Fruit fly (Drosophila melanogaster) whole organism, embryonic: ENCODE measurements around the gene Cow.
A peak's percentile ranks its signal among the peaks of the same experiment; 100 is the strongest.

ENCODE experiments used
- Aef1 ChIP-seq: fragments of 200-800 bp; sonication (Bioruptor generic); IDR thresholded peaks from 3 replicates; pipeline ENCODE4 v1.3.6; 2022; ENCODE audit warnings: missing biosample characterization, missing genetic modification characterization
- Atf3 ChIP-seq: fragments of 200-800 bp; sonication (Bioruptor generic); optimal IDR thresholded peaks from 3 replicates; lab custom pipeline; 2016; ENCODE audit warnings: missing biosample characterization, missing genetic modification characterization
- CG10209 ChIP-seq: fragments of 200-800 bp; sonication (Bioruptor generic); optimal IDR thresholded peaks from 3 replicates; lab custom pipeline; 2017; ENCODE audit warnings: missing biosample characterization, mild to moderate bottlenecking, missing genetic modification characterization, missing genetic modification reagents
- CG1024 ChIP-seq: fragments of 200-800 bp; sonication (Bioruptor generic); IDR thresholded peaks from 2 replicates; pipeline ENCODE4 v1.3.6; 2022; ENCODE audit warnings: missing biosample characterization, missing genetic modification characterization
- CG11504 ChIP-seq: fragments of 200-800 bp; sonication (Bioruptor generic); optimal IDR thresholded peaks from 3 replicates; lab custom pipeline; 2019; ENCODE audit warnings: missing biosample characterization, mild to moderate bottlenecking, missing genetic modification characterization, moderate library complexity
- CG12744 ChIP-seq: fragments of 200-800 bp; sonication (Bioruptor generic); optimal IDR thresholded peaks from 2 replicates; lab custom pipeline; 2016; ENCODE audit warnings: missing biosample characterization, missing genetic modification characterization
- CG12942 ChIP-seq: fragments of 200-800 bp; sonication (Bioruptor generic); optimal IDR thresholded peaks from 3 replicates; lab custom pipeline; 2016; ENCODE audit warnings: missing biosample characterization, missing genetic modification characterization
- CG14050 ChIP-seq: fragments of 200-800 bp; sonication (Bioruptor generic); IDR thresholded peaks from 3 replicates; pipeline ENCODE4 v1.3.6; 2022; ENCODE audit warnings: missing biosample characterization, missing genetic modification characterization
- CG14710 ChIP-seq: fragments of 200-800 bp; sonication (Bioruptor generic); optimal IDR thresholded peaks from 3 replicates; lab custom pipeline; 2019; ENCODE audit warnings: missing biosample characterization, mild to moderate bottlenecking, missing genetic modification characterization, moderate library complexity
- CG14860 ChIP-seq: fragments of 200-800 bp; sonication (Bioruptor generic); IDR thresholded peaks from 3 replicates; pipeline ENCODE4 v1.3.6; 2022; ENCODE audit warnings: missing biosample characterization, missing genetic modification characterization; ENCODE audit not compliant: partially characterized antibody
- CG14965 ChIP-seq: fragments of 200-800 bp; sonication (Bioruptor generic); optimal IDR thresholded peaks from 2 replicates; lab custom pipeline; 2016; ENCODE audit warnings: missing biosample characterization, missing genetic modification characterization, borderline replicate concordance
- CG1529 ChIP-seq: fragments of 200-800 bp; sonication (Bioruptor generic); optimal IDR thresholded peaks from 3 replicates; lab custom pipeline; 2018; ENCODE audit warnings: missing biosample characterization, missing genetic modification characterization
- CG16813 ChIP-seq: fragments of 200-800 bp; sonication (Bioruptor generic); IDR thresholded peaks from 3 replicates; pipeline ENCODE4 v1.3.6; 2022; ENCODE audit warnings: missing biosample characterization, missing genetic modification characterization; ENCODE audit not compliant: partially characterized antibody
- CG16815 ChIP-seq: fragments of 200-800 bp; sonication (Bioruptor generic); optimal IDR thresholded peaks from 3 replicates; lab custom pipeline; 2017; ENCODE audit warnings: missing biosample characterization, mild to moderate bottlenecking, missing genetic modification characterization
- CG17612 ChIP-seq: fragments of 200-800 bp; sonication (Bioruptor generic); IDR thresholded peaks from 2 replicates; pipeline ENCODE4 v1.3.6; 2022; ENCODE audit warnings: missing biosample characterization, missing genetic modification characterization
- CG2199 ChIP-seq: fragments of 200-800 bp; sonication (Bioruptor generic); IDR thresholded peaks from 3 replicates; pipeline ENCODE4 v1.3.6; 2022; ENCODE audit warnings: missing biosample characterization, missing genetic modification characterization
- CG32772 ChIP-seq: fragments of 200-800 bp; sonication (Bioruptor generic); IDR thresholded peaks from 2 replicates; pipeline ENCODE4 v1.3.6; 2022; ENCODE audit warnings: missing biosample characterization, missing genetic modification characterization
- CG4360 ChIP-seq: fragments of 200-800 bp; sonication (Bioruptor generic); IDR thresholded peaks from 2 replicates; pipeline ENCODE4 v1.3.6; 2022; ENCODE audit warnings: missing biosample characterization, missing genetic modification characterization
- CG4617 ChIP-seq: fragments of 200-800 bp; sonication (Bioruptor generic); optimal IDR thresholded peaks from 3 replicates; lab custom pipeline; 2016; ENCODE audit warnings: missing biosample characterization, missing genetic modification characterization, borderline replicate concordance
- CG6175 ChIP-seq: fragments of 200-800 bp; sonication (Bioruptor generic); IDR thresholded peaks from 3 replicates; pipeline ENCODE4 v1.3.6; 2022; ENCODE audit warnings: missing biosample characterization, missing genetic modification characterization
- CG6683 ChIP-seq: fragments of 200-800 bp; sonication (Bioruptor generic); optimal IDR thresholded peaks from 2 replicates; lab custom pipeline; 2017; ENCODE audit warnings: missing biosample characterization, mild to moderate bottlenecking, missing genetic modification characterization, missing genetic modification reagents
- CG6813 ChIP-seq: fragments of 200-800 bp; sonication (Bioruptor generic); optimal IDR thresholded peaks from 2 replicates; lab custom pipeline; 2017; ENCODE audit warnings: missing biosample characterization, missing genetic modification characterization, mild to moderate bottlenecking, moderate library complexity, missing genetic modification reagents
- CG9876 ChIP-seq: fragments of 200-800 bp; sonication (Bioruptor generic); optimal IDR thresholded peaks from 2 replicates; lab custom pipeline; 2016; ENCODE audit warnings: missing biosample characterization, missing genetic modification characterization
- Chrac-16 ChIP-seq: fragments of 200-800 bp; sonication (Bioruptor generic); optimal IDR thresholded peaks from 3 replicates; lab custom pipeline; 2016; ENCODE audit warnings: missing biosample characterization, missing genetic modification characterization
- Dek ChIP-seq: fragments of 200-800 bp; sonication (Bioruptor generic); optimal IDR thresholded peaks from 3 replicates; lab custom pipeline; 2019; ENCODE audit warnings: missing biosample characterization, mild to moderate bottlenecking, missing genetic modification characterization, moderate library complexity
- Dref ChIP-seq: fragments of 200-800 bp; sonication (Bioruptor generic); IDR thresholded peaks from 2 replicates; pipeline ENCODE4 v1.3.6; 2022; ENCODE audit warnings: missing biosample characterization, missing genetic modification characterization
- Ets97D ChIP-seq: fragments of 200-800 bp; sonication (Bioruptor generic); optimal IDR thresholded peaks from 3 replicates; lab custom pipeline; 2016; ENCODE audit warnings: missing biosample characterization, missing genetic modification characterization
- Hr3 ChIP-seq: fragments of 200-800 bp; sonication (Bioruptor generic); optimal IDR thresholded peaks from 3 replicates; lab custom pipeline; 2016; ENCODE audit warnings: missing biosample characterization, missing genetic modification characterization
- Max ChIP-seq: fragments of 200-800 bp; sonication (Bioruptor generic); optimal IDR thresholded peaks from 2 replicates; lab custom pipeline; 2016; ENCODE audit warnings: missing biosample characterization, mild to moderate bottlenecking, missing genetic modification characterization
- NFAT ChIP-seq: fragments of 200-800 bp; sonication (Bioruptor generic); IDR thresholded peaks from 2 replicates; pipeline ENCODE4 v1.3.6; 2022; ENCODE audit warnings: missing biosample characterization, missing genetic modification characterization
- NfI ChIP-seq: fragments of 200-800 bp; sonication (Bioruptor generic); optimal IDR thresholded peaks from 3 replicates; lab custom pipeline; 2018; ENCODE audit warnings: missing biosample characterization, mild to moderate bottlenecking, missing genetic modification characterization, moderate library complexity
- Opbp ChIP-seq: fragments of 200-800 bp; sonication (Bioruptor generic); IDR thresholded peaks from 3 replicates; pipeline ENCODE4 v1.3.6; 2022; ENCODE audit warnings: missing biosample characterization, missing genetic modification characterization; ENCODE audit not compliant: partially characterized antibody
- Ptx1 ChIP-seq: fragments of 200-800 bp; sonication (Bioruptor generic); IDR thresholded peaks from 2 replicates; pipeline ENCODE4 v1.3.6; 2022; ENCODE audit warnings: missing biosample characterization, missing genetic modification characterization
- Scr ChIP-seq: fragments of 200-800 bp; sonication (Bioruptor generic); IDR thresholded peaks from 2 replicates; pipeline ENCODE4 v1.3.6; 2022; ENCODE audit warnings: missing biosample characterization, missing genetic modification characterization; ENCODE audit not compliant: partially characterized antibody
- Sox100B ChIP-seq: fragments of 200-800 bp; sonication (Bioruptor generic); optimal IDR thresholded peaks from 3 replicates; lab custom pipeline; 2018; ENCODE audit warnings: missing biosample characterization, mild to moderate bottlenecking, missing genetic modification characterization
- Taf1 ChIP-seq: fragments of 200-800 bp; sonication (Bioruptor generic); IDR thresholded peaks from 2 replicates; pipeline ENCODE4 v1.3.6; 2022; ENCODE audit warnings: missing biosample characterization, missing genetic modification characterization
- YL-1 ChIP-seq: fragments of 200-800 bp; sonication (Bioruptor generic); optimal IDR thresholded peaks from 3 replicates; lab custom pipeline; 2017; ENCODE audit warnings: missing biosample characterization, mild to moderate bottlenecking, missing genetic modification characterization
- ac ChIP-seq: fragments of 200-800 bp; sonication (Bioruptor generic); optimal IDR thresholded peaks from 3 replicates; lab custom pipeline; 2017; ENCODE audit warnings: missing biosample characterization, mild to moderate bottlenecking, missing genetic modification characterization
- bowl ChIP-seq: fragments of 200-800 bp; sonication (Bioruptor generic); IDR thresholded peaks from 2 replicates; pipeline ENCODE4 v1.3.6; 2022; ENCODE audit warnings: missing biosample characterization, missing genetic modification characterization
- cad ChIP-seq: fragments of >200 bp; optimal IDR thresholded peaks from 2 replicates; lab custom pipeline; 2017; ENCODE audit warnings: missing biosample characterization, missing genetic modification characterization
- dmrt99B ChIP-seq: fragments of 200-800 bp; sonication (Bioruptor generic); optimal IDR thresholded peaks from 2 replicates; lab custom pipeline; 2018; ENCODE audit warnings: missing biosample characterization, mild to moderate bottlenecking, missing genetic modification characterization, moderate library complexity
- ewg ChIP-seq: fragments of 200-800 bp; sonication (Bioruptor generic); optimal IDR thresholded peaks from 3 replicates; lab custom pipeline; 2017; ENCODE audit warnings: mild to moderate bottlenecking, missing biosample characterization, missing genetic modification reagents, missing genetic modification characterization
- exex ChIP-seq: fragments of 200-800 bp; sonication (Bioruptor generic); optimal IDR thresholded peaks from 4 replicates; lab custom pipeline; 2018; ENCODE audit warnings: missing biosample characterization, mild to moderate bottlenecking, missing genetic modification characterization, moderate library complexity
- gem ChIP-seq: fragments of 200-800 bp; sonication (Bioruptor generic); optimal IDR thresholded peaks from 2 replicates; lab custom pipeline; 2019; ENCODE audit warnings: missing biosample characterization, mild to moderate bottlenecking, missing genetic modification characterization, moderate library complexity
- ro ChIP-seq: fragments of 200-800 bp; sonication (Bioruptor generic); IDR thresholded peaks from 2 replicates; pipeline ENCODE4 v1.3.6; 2022; ENCODE audit warnings: missing biosample characterization, missing genetic modification characterization
- scrt ChIP-seq: fragments of 200-800 bp; sonication (Bioruptor generic); optimal IDR thresholded peaks from 2 replicates; lab custom pipeline; 2018; ENCODE audit warnings: missing biosample characterization, mild to moderate bottlenecking, missing genetic modification characterization, moderate library complexity
- so ChIP-seq: fragments of 200-800 bp; sonication (Bioruptor generic); IDR thresholded peaks from 3 replicates; pipeline ENCODE4 v1.3.6; 2022; ENCODE audit warnings: missing biosample characterization, missing genetic modification characterization
- twi ChIP-seq: fragments of 200-800 bp; optimal IDR thresholded peaks from 2 replicates; lab custom pipeline; 2019; ENCODE audit warnings: missing biosample characterization, mild to moderate bottlenecking, missing genetic modification characterization, moderate library complexity
- vvl ChIP-seq: fragments of 200-800 bp; sonication (Bioruptor generic); IDR thresholded peaks from 2 replicates; pipeline ENCODE4 v1.3.6; 2022; ENCODE audit warnings: missing biosample characterization, missing genetic modification characterization
- zfh1 ChIP-seq: fragments of 200-800 bp; sonication (Bioruptor generic); IDR thresholded peaks from 3 replicates; pipeline ENCODE4 v1.3.6; 2022; ENCODE audit warnings: missing biosample characterization, missing genetic modification characterization
- zfh2 ChIP-seq: fragments of 200-800 bp; sonication (Bioruptor generic); optimal IDR thresholded peaks from 2 replicates; lab custom pipeline; 2016; ENCODE audit warnings: missing biosample characterization, missing genetic modification characterization

The Cow gene

DNA sequence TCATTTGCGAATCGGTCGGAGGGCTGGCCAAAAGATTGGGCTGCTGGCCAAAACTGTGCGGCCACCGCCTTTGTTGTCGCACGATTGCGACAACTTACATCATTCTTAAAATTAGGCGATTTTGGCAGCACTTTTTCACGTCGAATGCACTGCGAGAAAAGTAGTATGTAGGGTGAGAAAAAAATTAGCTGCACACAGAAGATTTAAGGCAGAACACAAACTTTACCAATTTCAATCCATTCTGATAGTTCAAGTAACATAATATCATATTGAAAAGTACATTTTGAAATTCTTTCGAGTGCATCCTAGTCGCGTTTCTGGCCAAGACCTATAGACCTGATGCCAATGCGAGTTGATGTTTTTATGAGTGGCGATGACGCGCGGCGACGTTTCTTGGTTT is 84.0 kb downstream of the Cow start (continued):
- 0 out of 3 replicates have a peak, but pooled peaks have one; percentile 32 for TF ChIP-seq so (GFP tag; lab: Robert Waterston, UW)
- peak; percentile 34 for TF ChIP-seq CG16815 (GFP tag; lab: Kevin White, UChicago)
- TF ChIP-seq CG11504 (tag; lab: Kevin White, UChicago), result peak; percentile 54
- no peak for TF ChIP-seq Ets97D (GFP tag; lab: Kevin White, UChicago)
- TF ChIP-seq CG1529, result no peak
- TF ChIP-seq Chrac-16 (GFP tag; lab: Kevin White, UChicago), result peak; percentile 53
- peak; percentile 65 for TF ChIP-seq Aef1 (GFP tag; lab: Robert Waterston, UW)
- no peak for TF ChIP-seq CG6683 (GFP tag; lab: Kevin White, UChicago)
- no peak for TF ChIP-seq Scr (GFP tag; lab: Robert Waterston, UW)
- peak; percentile 67 for TF ChIP-seq Taf1 (GFP tag; lab: Robert Waterston, UW)
- no peak for TF ChIP-seq CG9876 (GFP tag; lab: Kevin White, UChicago)
- peak; percentile 54 for TF ChIP-seq Atf3 (GFP tag; lab: Kevin White, UChicago)
- TF ChIP-seq ac (GFP tag; lab: Kevin White, UChicago), result no peak
- TF ChIP-seq CG14965 (GFP tag; lab: Kevin White, UChicago), result no peak
- peak; percentile 67 for TF ChIP-seq gem
- TF ChIP-seq ro, result no peak
- TF ChIP-seq NfI (GFP tag; lab: Kevin White, UChicago), result peak; percentile 70
- peak; percentile 76 for TF ChIP-seq Ptx1 (GFP tag; lab: Robert Waterston, UW)
- no peak for TF ChIP-seq Hr3 (GFP tag; lab: Kevin White, UChicago)
- TF ChIP-seq CG4617, result no peak
- peak; percentile 31 for TF ChIP-seq CG10209
- TF ChIP-seq vvl, result peak; percentile 67; the same call in 1 of the 2 replicates
- peak; percentile 22 for TF ChIP-seq scrt (GFP tag; lab: Kevin White, UChicago)
- TF ChIP-seq CG6813 (GFP tag; lab: Kevin White, UChicago), result no peak
- TF ChIP-seq CG32772 (GFP tag; lab: Robert Waterston, UW), result 0 out of 2 replicates have a peak, but pooled peaks have one; percentile 36
- TF ChIP-seq Max (GFP tag; lab: Kevin White, UChicago), result no peak
- peak; percentile 41 for TF ChIP-seq dmrt99B (tag; lab: Kevin White, UChicago)
- TF ChIP-seq NFAT (GFP tag; lab: Robert Waterston, UW), result peak; percentile 75
- no peak for TF ChIP-seq bowl (GFP tag; lab: Robert Waterston, UW)
- TF ChIP-seq CG4360 (GFP tag; lab: Robert Waterston, UW), result no peak
- no peak for TF ChIP-seq CG14860 (GFP tag; lab: Robert Waterston, UW)
- TF ChIP-seq YL-1, result no peak
- TF ChIP-seq CG14710 (tag; lab: Kevin White, UChicago), result no peak
- no peak for TF ChIP-seq CG17612 (GFP tag; lab: Robert Waterston, UW)
- TF ChIP-seq twi (tag; lab: Kevin White, UChicago), result no peak
- TF ChIP-seq CG14050 (GFP tag; lab: Robert Waterston, UW), result no peak
- no peak for TF ChIP-seq cad (GFP tag; lab: Kevin White, UChicago)
- no peak for TF ChIP-seq CG1024 (GFP tag; lab: Robert Waterston, UW)
- TF ChIP-seq CG6175 (GFP tag; lab: Robert Waterston, UW), result peak; percentile 68; the same call in 1 of the 3 replicates
- no peak for TF ChIP-seq CG12942 (GFP tag; lab: Kevin White, UChicago)
- TF ChIP-seq Dek, result peak; percentile 37
- no peak for TF ChIP-seq Dref (GFP tag; lab: Robert Waterston, UW)
- TF ChIP-seq CG2199 (GFP tag; lab: Robert Waterston, UW), result no peak
- TF ChIP-seq zfh1 (GFP tag; lab: Robert Waterston, UW), result peak; percentile 51; the same call in 1 of the 3 replicates
- no peak for TF ChIP-seq Sox100B
- TF ChIP-seq Opbp (GFP tag; lab: Robert Waterston, UW), result no peak
- peak; percentile 49 for TF ChIP-seq CG12744
- no peak for TF ChIP-seq CG16813 (GFP tag; lab: Robert Waterston, UW)
- TF ChIP-seq exex (tag; lab: Kevin White, UChicago), result no peak
- TF ChIP-seq zfh2 (GFP tag; lab: Kevin White, UChicago), result peak; percentile 75
- TF ChIP-seq ewg (GFP tag; lab: Kevin White, UChicago), result no peak
